Fruit fly (Drosophila melanogaster): ENCODE data around the gene side-VII.

Gene side-VII

DNA sequence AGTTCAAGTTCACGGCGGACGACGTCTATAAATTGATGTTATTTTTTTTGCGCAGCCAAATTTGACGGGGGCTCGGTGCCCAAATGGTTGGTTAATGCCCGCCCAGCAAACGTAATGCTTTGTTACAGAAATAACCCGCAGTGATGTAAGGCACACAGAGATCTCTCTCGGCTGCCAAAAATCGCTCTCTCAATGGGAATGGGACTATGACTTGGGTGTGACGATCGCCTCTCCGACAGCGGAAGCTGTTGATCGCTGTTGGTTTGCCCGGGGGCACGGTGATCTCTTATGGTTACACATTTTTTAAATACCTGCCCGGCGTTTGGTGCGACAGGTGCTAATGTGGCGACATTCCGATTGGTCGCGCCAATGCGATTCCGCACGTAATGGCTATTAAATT is 30.3 kb upstream of the side-VII start (continued):
- TF ChIP-seq Nf-YA (GFP tag; IDR thresholded peaks at IDR 0.05) (no peak), sd (tag; optimal IDR thresholded peaks at IDR 0.05) (peak; percentile 98), pnt (GFP tag; optimal IDR thresholded peaks at IDR 0.05) (no peak), pum (GFP tag; optimal IDR thresholded peaks at IDR 0.05) (no peak), CG2678 (tag; optimal IDR thresholded peaks at IDR 0.05) (no peak), grn (GFP tag; optimal IDR thresholded peaks at IDR 0.05) (no peak), Hey (tag; optimal IDR thresholded peaks at IDR 0.05) (no peak), dati (GFP tag; IDR thresholded peaks at IDR 0.05) (no peak), CG7839 (tag; optimal IDR thresholded peaks at IDR 0.05) (no peak), CG9609 (GFP tag; optimal IDR thresholded peaks at IDR 0.05) (no peak), jumu (GFP tag; optimal IDR thresholded peaks at IDR 0.05) (no peak), CG32767 (GFP tag; IDR thresholded peaks at IDR 0.05) (no peak), CG6254 (GFP tag; optimal IDR thresholded peaks at IDR 0.05) (no peak), btn (GFP tag; optimal IDR thresholded peaks at IDR 0.05) (no peak), CG10959 (GFP tag; IDR thresholded peaks at IDR 0.05) (no peak), CG17328 (GFP tag; IDR thresholded peaks at IDR 0.05) (no peak), crol (GFP tag; IDR thresholded peaks at IDR 0.05) (no peak), ewg (GFP tag; optimal IDR thresholded peaks at IDR 0.05) (no peak), Drgx (GFP tag; IDR thresholded peaks at IDR 0.05) (no peak), CG14667 (GFP tag; IDR thresholded peaks at IDR 0.05) (no peak), CG30020 (tag; optimal IDR thresholded peaks at IDR 0.05) (no peak), wor (GFP tag; IDR thresholded peaks at IDR 0.05) (no peak), psq (GFP tag; optimal IDR thresholded peaks at IDR 0.05) (no peak), Deaf1 (tag; optimal IDR thresholded peaks at IDR 0.05) (no peak), CG10267 (tag; optimal IDR thresholded peaks at IDR 0.05) (no peak), CG31388 (GFP tag; optimal IDR thresholded peaks at IDR 0.05) (no peak), usp (GFP tag; optimal IDR thresholded peaks at IDR 0.05) (no peak), CG12769 (tag; optimal IDR thresholded peaks at IDR 0.05) (peak; percentile 80), CG10209 (GFP tag; optimal IDR thresholded peaks at IDR 0.05) (no peak), CG1529 (GFP tag; optimal IDR thresholded peaks at IDR 0.05) (no peak), CG32532 (GFP tag; IDR thresholded peaks at IDR 0.05) (0 out of 2 replicates have a peak, but pooled peaks have one; percentile 24), Aef1 (GFP tag; IDR thresholded peaks at IDR 0.05) (no peak), h (optimal IDR thresholded peaks at IDR 0.05) (no peak), CG10543 (GFP tag; optimal IDR thresholded peaks at IDR 0.05) (peak; percentile 72), Rfx (GFP tag; IDR thresholded peaks at IDR 0.05) (peak; percentile 27; the same call in 1 of the 2 replicates), Max (GFP tag; optimal IDR thresholded peaks at IDR 0.05) (no peak), CG7745 (tag; optimal IDR thresholded peaks at IDR 0.05) (no peak), Chrac-16 (GFP tag; optimal IDR thresholded peaks at IDR 0.05) (no peak), aop (GFP tag; IDR thresholded peaks at IDR 0.05) (no peak), chinmo (GFP tag; IDR thresholded peaks at IDR 0.05; ENCODE audit: partially characterized antibody) (peak; percentile 86; the same call in 3 of the 4 replicates), gsb-n (tag; optimal IDR thresholded peaks at IDR 0.05) (no peak), CG31224 (GFP tag; IDR thresholded peaks at IDR 0.05) (no peak), Pdp1 (GFP tag; optimal IDR thresholded peaks at IDR 0.05) (peak in 1 of 2 experiments; percentile 97), Gug (GFP tag; IDR thresholded peaks at IDR 0.05) (no peak), br (optimal IDR thresholded peaks at IDR 0.05) (no peak), CG18476 (GFP tag; optimal IDR thresholded peaks at IDR 0.05) (no peak), yki (optimal IDR thresholded peaks at IDR 0.05) (no peak), CG15514 (GFP tag; optimal IDR thresholded peaks at IDR 0.05) (no peak)

Data from whole organism, embryonic.